Fruit fly (Drosophila melanogaster): Measurements from ENCODE around the gene TORIP.

The TORIP gene

dm6 chr3L:19845047-19845906, 40.4 kb upstream of the TORIP start, which contains the start of gene Papss (continued):
- peak; percentile 14 for TF ChIP-seq CG33213 (GFP tag; optimal IDR thresholded peaks at IDR 0.05)
- TF ChIP-seq klu (GFP tag; IDR thresholded peaks at IDR 0.05), result no peak
- TF ChIP-seq TFAM (GFP tag; optimal IDR thresholded peaks at IDR 0.05), result no peak
- peak; percentile 28; the same call in 1 of the 2 replicates for TF ChIP-seq E2f2 (GFP tag; IDR thresholded peaks at IDR 0.05)
- peak; percentile 82 for TF ChIP-seq CG2129 (GFP tag; IDR thresholded peaks at IDR 0.05; ENCODE audit: partially characterized antibody)
- TF ChIP-seq MESR4 (GFP tag; optimal IDR thresholded peaks at IDR 0.05), result peak; percentile 41
- no peak for TF ChIP-seq CG10959 (GFP tag; IDR thresholded peaks at IDR 0.05)
- TF ChIP-seq sc (optimal IDR thresholded peaks at IDR 0.05), result no peak
- TF ChIP-seq sc (GFP tag; optimal IDR thresholded peaks at IDR 0.05), result no peak
- TF ChIP-seq Hmr (GFP tag; optimal IDR thresholded peaks at IDR 0.05), result peak; percentile 68
- TF ChIP-seq pfk (GFP tag; optimal IDR thresholded peaks at IDR 0.05), result peak; percentile 50
- TF ChIP-seq sug (tag; optimal IDR thresholded peaks at IDR 0.05), result no peak
- TF ChIP-seq crol (GFP tag; IDR thresholded peaks at IDR 0.05), result no peak
- peak; percentile 53; the same call in 1 of the 3 replicates for TF ChIP-seq zfh1 (GFP tag; IDR thresholded peaks at IDR 0.05)
- TF ChIP-seq nmo (GFP tag; optimal IDR thresholded peaks at IDR 0.05), result peak; percentile 41
- peak; percentile 79 for TF ChIP-seq BEAF-32 (GFP tag; optimal IDR thresholded peaks at IDR 0.05)
- TF ChIP-seq NC2α (GFP tag; optimal IDR thresholded peaks at IDR 0.05), result no peak
- no peak for TF ChIP-seq D19A (tag; optimal IDR thresholded peaks at IDR 0.05)
- peak; percentile 66 for TF ChIP-seq chm (GFP tag; IDR thresholded peaks at IDR 0.05)
- peak; percentile 87 for TF ChIP-seq hbn (GFP tag; IDR thresholded peaks at IDR 0.05; ENCODE audit: partially characterized antibody)
- peak; percentile 14 for TF ChIP-seq CG12219 (GFP tag; optimal IDR thresholded peaks at IDR 0.05)
- no peak for TF ChIP-seq CG43689 (GFP tag; IDR thresholded peaks at IDR 0.05)
- no peak for TF ChIP-seq Dip3 (GFP tag; optimal IDR thresholded peaks at IDR 0.05)
- no peak for TF ChIP-seq CG32767 (GFP tag; IDR thresholded peaks at IDR 0.05)
- peak; percentile 75 for TF ChIP-seq slbo (GFP tag; IDR thresholded peaks at IDR 0.05)
- TF ChIP-seq CG11723 (GFP tag; optimal IDR thresholded peaks at IDR 0.05), result no peak
- no peak for TF ChIP-seq CG12155 (GFP tag; optimal IDR thresholded peaks at IDR 0.05)
- peak; percentile 55 for TF ChIP-seq CG10267 (tag; optimal IDR thresholded peaks at IDR 0.05)
- no peak for TF ChIP-seq grn (GFP tag; optimal IDR thresholded peaks at IDR 0.05)
- no peak for TF ChIP-seq CG14667 (GFP tag; IDR thresholded peaks at IDR 0.05)
- no peak for TF ChIP-seq CG42726 (GFP tag; IDR thresholded peaks at IDR 0.05; ENCODE audit: partially characterized antibody)
- no peak for TF ChIP-seq CG30431 (GFP tag; optimal IDR thresholded peaks at IDR 0.05)
- peak; percentile 15 for TF ChIP-seq CG12659 (GFP tag; optimal IDR thresholded peaks at IDR 0.05)
- no peak for TF ChIP-seq CG3995 (GFP tag; optimal IDR thresholded peaks at IDR 0.05)
- TF ChIP-seq insv (GFP tag; optimal IDR thresholded peaks at IDR 0.05), result no peak
- TF ChIP-seq Atf3 (GFP tag; optimal IDR thresholded peaks at IDR 0.05), result no peak
- no peak for TF ChIP-seq H2.0 (GFP tag; IDR thresholded peaks at IDR 0.05)
- no peak for TF ChIP-seq ken (GFP tag; IDR thresholded peaks at IDR 0.05)
- TF ChIP-seq CG7556 (GFP tag; optimal IDR thresholded peaks at IDR 0.05), result peak; percentile 36
- no peak for TF ChIP-seq cato (GFP tag; optimal IDR thresholded peaks at IDR 0.05; ENCODE audit: borderline replicate concordance)
- TF ChIP-seq CG7357 (GFP tag; IDR thresholded peaks at IDR 0.05), result no peak
- no peak for TF ChIP-seq CG12299 (tag; optimal IDR thresholded peaks at IDR 0.05)
- TF ChIP-seq CG15696 (tag; optimal IDR thresholded peaks at IDR 0.05), result peak; percentile 5
- no peak for TF ChIP-seq gsb-n (tag; optimal IDR thresholded peaks at IDR 0.05)
- TF ChIP-seq CG10431 (GFP tag; optimal IDR thresholded peaks at IDR 0.05), result no peak
- no peak for TF ChIP-seq CG2116 (GFP tag; optimal IDR thresholded peaks at IDR 0.05)
- TF ChIP-seq Neu2 (GFP tag; optimal IDR thresholded peaks at IDR 0.05; ENCODE audit: borderline replicate concordance), result no peak
- TF ChIP-seq Sin3A (optimal IDR thresholded peaks at IDR 0.05), result no peak
- peak; percentile 70 for TF ChIP-seq CG6813 (GFP tag; optimal IDR thresholded peaks at IDR 0.05)
